Worm (Caenorhabditis elegans) whole organism, L2 larva: ENCODE data around the gene nifk-1.

ENCODE experiments used
- C34F6.9 ChIP-seq: fragments of 150-350 bp; optimal IDR thresholded peaks from 2 replicates; lab custom pipeline; 2014; ENCODE audit warnings: missing biosample characterization, missing genetic modification characterization
- F13H6.1 ChIP-seq: sonication (generic microtip); optimal IDR thresholded peaks from 2 replicates; lab custom pipeline; 2016; ENCODE audit warnings: missing genetic modification characterization, missing compliant biosample characterization
- R02D3.7 ChIP-seq: fragments of 150-350 bp; optimal IDR thresholded peaks from 2 replicates; lab custom pipeline; 2014; ENCODE audit warnings: missing biosample characterization, missing genetic modification characterization
- blmp-1 ChIP-seq: sonication (generic microtip); optimal IDR thresholded peaks from 2 replicates; lab custom pipeline; 2017; ENCODE audit warnings: missing genetic modification characterization, mild to moderate bottlenecking, missing compliant biosample characterization, antibody characterized with exemption, moderate library complexity; ENCODE audit not compliant: insufficient read depth
- egl-27 ChIP-seq: sonication (generic microtip); optimal IDR thresholded peaks from 3 replicates; lab custom pipeline; 2017; ENCODE audit warnings: missing biosample characterization, missing genetic modification reagents, missing genetic modification characterization
- elt-3 ChIP-seq: sonication (generic microtip); optimal IDR thresholded peaks from 2 replicates; lab custom pipeline; 2017; ENCODE audit warnings: missing biosample characterization, missing genetic modification characterization
- fos-1 ChIP-seq: fragments of 150-350 bp; optimal IDR thresholded peaks from 2 replicates; lab custom pipeline; 2014; ENCODE audit warnings: missing biosample characterization, missing genetic modification characterization
- nhr-12 ChIP-seq: fragments of 150-350 bp; optimal IDR thresholded peaks from 2 replicates; lab custom pipeline; 2014; ENCODE audit warnings: missing biosample characterization, missing genetic modification characterization
- nhr-237 ChIP-seq: fragments of 150-350 bp; optimal IDR thresholded peaks from 2 replicates; lab custom pipeline; 2014; ENCODE audit warnings: missing biosample characterization, missing genetic modification characterization
- nhr-25 ChIP-seq: fragments of 150-350 bp; sonication (generic microtip); optimal IDR thresholded peaks from 3 replicates; lab custom pipeline; 2014; ENCODE audit warnings: missing biosample characterization, missing genetic modification characterization
- sem-4 ChIP-seq: fragments of 150-350 bp; optimal IDR thresholded peaks from 2 replicates; lab custom pipeline; 2014; ENCODE audit warnings: missing biosample characterization, missing genetic modification reagents, missing genetic modification characterization
- sma-9 ChIP-seq, 2 experiments: fragments of 150-350 bp in 1 of 2; sonication (generic microtip) in 1 of 2; optimal IDR thresholded peaks; 2 replicates each; lab custom pipeline; 2014 to 2016; ENCODE audit warnings: missing genetic modification characterization in 2 of 2, mild to moderate bottlenecking in 1 of 2, missing biosample characterization in 1 of 2, missing compliant biosample characterization in 1 of 2, missing genetic modification reagents in 1 of 2, moderate library complexity in 1 of 2
- snpc-4 ChIP-seq: fragments of 150-350 bp; optimal IDR thresholded peaks from 2 replicates; lab custom pipeline; 2014; ENCODE audit warnings: missing biosample characterization, missing genetic modification characterization
- unc-62 ChIP-seq: fragments of 150-350 bp; optimal IDR thresholded peaks from 2 replicates; lab custom pipeline; 2014; ENCODE audit warnings: missing biosample characterization, missing genetic modification reagents, missing genetic modification characterization

ce11 chrIII:4643262-4643661 lies 49.8 kb downstream of the nifk-1 start, which contains the start of gene pfas-1:
- TF ChIP-seq egl-27 = no peak
- no peak for TF ChIP-seq R02D3.7 (tag; lab: Kevin White, UChicago)
- TF ChIP-seq F13H6.1 (tag; lab: Kevin White, UChicago) = no peak
- no peak for TF ChIP-seq unc-62
- TF ChIP-seq nhr-237 (tag; lab: Kevin White, UChicago) = no peak
- TF ChIP-seq nhr-25 = no peak
- no peak for TF ChIP-seq C34F6.9 (tag; lab: Kevin White, UChicago)
- peak; percentile 77 for TF ChIP-seq fos-1 (tag; lab: Kevin White, UChicago)
- TF ChIP-seq sma-9 (GFP tag; optimal IDR thresholded peaks at IDR 0.05; lab: Kevin White, UChicago) = no peak
- TF ChIP-seq sma-9 (tag; optimal IDR thresholded peaks at IDR 0.05; lab: Kevin White, UChicago) = no peak
- TF ChIP-seq blmp-1 (tag; lab: Kevin White, UChicago) = no peak
- no peak for TF ChIP-seq sem-4 (tag; lab: Kevin White, UChicago)
- TF ChIP-seq nhr-12 (tag; lab: Kevin White, UChicago) = no peak
- TF ChIP-seq elt-3 (tag; lab: Kevin White, UChicago) = no peak
- TF ChIP-seq snpc-4 (tag; lab: Kevin White, UChicago) = no peak
